Fruit fly (Drosophila melanogaster): ENCODE data around the gene JIL-1.

JIL-1 gene

dm6 chr3L:11084557-11085231 is 8.3 kb downstream of the JIL-1 start:
- no peak for TF ChIP-seq Hr78 (GFP tag; optimal IDR thresholded peaks at IDR 0.05)
- no peak for TF ChIP-seq Sp1 (GFP tag; optimal IDR thresholded peaks at IDR 0.05)
- TF ChIP-seq br (GFP tag; optimal IDR thresholded peaks at IDR 0.05): peak; percentile 74
- TF ChIP-seq sv (GFP tag; optimal IDR thresholded peaks at IDR 0.05): peak; percentile 95
- TF ChIP-seq woc (GFP tag; optimal IDR thresholded peaks at IDR 0.05): peak; percentile 49
- TF ChIP-seq Dif (GFP tag; optimal IDR thresholded peaks at IDR 0.05; ENCODE audit: partially characterized antibody): no peak
- peak; percentile 51 for TF ChIP-seq sage (GFP tag; optimal IDR thresholded peaks at IDR 0.05)
- TF ChIP-seq CrebA (GFP tag; optimal IDR thresholded peaks at IDR 0.05; ENCODE audit: borderline replicate concordance): no peak
- no peak for TF ChIP-seq Mio (GFP tag; optimal IDR thresholded peaks at IDR 0.05)
- no peak for TF ChIP-seq lola (GFP tag; optimal IDR thresholded peaks at IDR 0.05)
- TF ChIP-seq Hnf4 (GFP tag; optimal IDR thresholded peaks at IDR 0.05): no peak
- peak; percentile 56 for TF ChIP-seq CG32264 (GFP tag; optimal IDR thresholded peaks at IDR 0.05)
- no peak for TF ChIP-seq jim (GFP tag; optimal IDR thresholded peaks at IDR 0.05)
- TF ChIP-seq OdsH (GFP tag; optimal IDR thresholded peaks at IDR 0.05): peak; percentile 87
- TF ChIP-seq Dfd (GFP tag; optimal IDR thresholded peaks at IDR 0.05): no peak
- TF ChIP-seq rgr (GFP tag; optimal IDR thresholded peaks at IDR 0.05): peak; percentile 88
- no peak for TF ChIP-seq Jra (GFP tag; optimal IDR thresholded peaks at IDR 0.05)
- TF ChIP-seq Vsx2 (GFP tag; optimal IDR thresholded peaks at IDR 0.05; ENCODE audit: partially characterized antibody): no peak
- no peak for TF ChIP-seq Hr83 (GFP tag; optimal IDR thresholded peaks at IDR 0.05; ENCODE audit: poor library complexity, severe bottlenecking)
- no peak for TF ChIP-seq Myc (optimal IDR thresholded peaks at IDR 0.05)
- no peak for TF ChIP-seq dl (GFP tag; optimal IDR thresholded peaks at IDR 0.05; ENCODE audit: insufficient read depth in 1 of 2, partially characterized antibody in 2 of 2)
- no peak for TF ChIP-seq brk (GFP tag; optimal IDR thresholded peaks at IDR 0.05)
- no peak for TF ChIP-seq h (GFP tag; optimal IDR thresholded peaks at IDR 0.05)
- no peak for TF ChIP-seq CG9705 (GFP tag; optimal IDR thresholded peaks at IDR 0.05)
- TF ChIP-seq dmrt93B (GFP tag; optimal IDR thresholded peaks at IDR 0.05): no peak
- no peak for TF ChIP-seq fru (GFP tag; optimal IDR thresholded peaks at IDR 0.05)
- no peak for TF ChIP-seq Rel (GFP tag; optimal IDR thresholded peaks at IDR 0.05)
- no peak for TF ChIP-seq Rel (tag; optimal IDR thresholded peaks at IDR 0.05)
- no peak for TF ChIP-seq foxo (GFP tag; optimal IDR thresholded peaks at IDR 0.05)
- no peak for TF ChIP-seq N (GFP tag; optimal IDR thresholded peaks at IDR 0.05)
- TF ChIP-seq tai (GFP tag; optimal IDR thresholded peaks at IDR 0.05): no peak
- no peak for TF ChIP-seq usp (GFP tag; optimal IDR thresholded peaks at IDR 0.05)
- TF ChIP-seq psq (GFP tag; optimal IDR thresholded peaks at IDR 0.05): peak; percentile 70
- no peak for TF ChIP-seq HLH106 (tag; optimal IDR thresholded peaks at IDR 0.05)
- TF ChIP-seq ey (GFP tag; optimal IDR thresholded peaks at IDR 0.05): peak; percentile 89
- no peak for TF ChIP-seq GATAd (GFP tag; optimal IDR thresholded peaks at IDR 0.05)
- TF ChIP-seq pan (optimal IDR thresholded peaks at IDR 0.05): no peak
- TF ChIP-seq Abd-B (GFP tag; optimal IDR thresholded peaks at IDR 0.05): no peak
- no peak for TF ChIP-seq dsf (GFP tag; optimal IDR thresholded peaks at IDR 0.05; ENCODE audit: borderline replicate concordance)

dm6 chr3L:11083605-11084004 is 9.4 kb downstream of the JIL-1 start:
- no peak for TF ChIP-seq dl (GFP tag; optimal IDR thresholded peaks at IDR 0.05; ENCODE audit: insufficient read depth in 1 of 2, partially characterized antibody in 2 of 2)
- peak; percentile 60 for TF ChIP-seq psq (GFP tag; optimal IDR thresholded peaks at IDR 0.05)
- peak; percentile 87 for TF ChIP-seq rgr (GFP tag; optimal IDR thresholded peaks at IDR 0.05)
